Fruit fly (Drosophila melanogaster) whole organism, embryonic: ENCODE results near the gene CG7656.

Experiments used
- Bgb ChIP-seq: fragments of 200-800 bp; sonication (Bioruptor generic); IDR thresholded peaks from 2 replicates; pipeline ENCODE4 v1.3.6; 2022; ENCODE audit warnings: missing biosample characterization, missing genetic modification characterization; ENCODE audit not compliant: partially characterized antibody
- CG10462 ChIP-seq: fragments of 200-800 bp; sonication (Bioruptor generic); optimal IDR thresholded peaks from 2 replicates; lab custom pipeline; 2016; ENCODE audit warnings: missing biosample characterization, missing genetic modification characterization
- CG11247 ChIP-seq: fragments of 200-800 bp; sonication (Bioruptor generic); IDR thresholded peaks from 2 replicates; pipeline ENCODE4 v1.3.6; 2022; ENCODE audit warnings: missing biosample characterization, missing genetic modification characterization
- CG12104 ChIP-seq: fragments of 200-800 bp; sonication (Bioruptor generic); optimal IDR thresholded peaks from 3 replicates; lab custom pipeline; 2016; ENCODE audit warnings: missing biosample characterization, missing genetic modification characterization
- CG13123 ChIP-seq: fragments of 200-800 bp; sonication (Bioruptor generic); optimal IDR thresholded peaks from 2 replicates; lab custom pipeline; 2016; ENCODE audit warnings: missing biosample characterization, missing genetic modification characterization
- CG1529 ChIP-seq: fragments of 200-800 bp; sonication (Bioruptor generic); optimal IDR thresholded peaks from 3 replicates; lab custom pipeline; 2018; ENCODE audit warnings: missing biosample characterization, missing genetic modification characterization
- CG1647 ChIP-seq: fragments of 200-800 bp; sonication (Bioruptor generic); optimal IDR thresholded peaks from 3 replicates; lab custom pipeline; 2016; ENCODE audit warnings: missing biosample characterization, missing genetic modification characterization
- CG16779 ChIP-seq: fragments of 200-800 bp; sonication (Bioruptor generic); IDR thresholded peaks from 2 replicates; pipeline ENCODE4 v1.3.6; 2022; ENCODE audit warnings: missing biosample characterization, missing genetic modification characterization
- CG17359 ChIP-seq: fragments of 200-800 bp; sonication (Bioruptor generic); optimal IDR thresholded peaks from 3 replicates; lab custom pipeline; 2018; ENCODE audit warnings: missing biosample characterization, mild to moderate bottlenecking, missing genetic modification characterization, moderate library complexity
- CG18476 ChIP-seq: fragments of 200-800 bp; sonication (Bioruptor generic); optimal IDR thresholded peaks from 2 replicates; lab custom pipeline; 2016; ENCODE audit warnings: missing biosample characterization, mild to moderate bottlenecking, missing genetic modification characterization
- CG2120 ChIP-seq: fragments of 200-800 bp; sonication (Bioruptor generic); optimal IDR thresholded peaks from 3 replicates; lab custom pipeline; 2016; ENCODE audit warnings: missing biosample characterization, missing genetic modification characterization
- CG2202 ChIP-seq: fragments of 200-800 bp; sonication (Bioruptor generic); optimal IDR thresholded peaks from 2 replicates; lab custom pipeline; 2018; ENCODE audit warnings: missing biosample characterization, mild to moderate bottlenecking, missing genetic modification characterization
- CG31365 ChIP-seq: fragments of 200-800 bp; sonication (Bioruptor generic); optimal IDR thresholded peaks from 2 replicates; lab custom pipeline; 2018; ENCODE audit warnings: missing biosample characterization, mild to moderate bottlenecking, missing genetic modification characterization
- CG3407 ChIP-seq: fragments of 200-800 bp; sonication (Bioruptor generic); optimal IDR thresholded peaks from 2 replicates; lab custom pipeline; 2018; ENCODE audit warnings: missing biosample characterization, mild to moderate bottlenecking, missing genetic modification characterization
- CG5180 ChIP-seq: fragments of 200-800 bp; sonication (Bioruptor generic); optimal IDR thresholded peaks from 3 replicates; lab custom pipeline; 2017; ENCODE audit warnings: missing biosample characterization, missing genetic modification characterization, mild to moderate bottlenecking, moderate library complexity, missing genetic modification reagents
- CG5245 ChIP-seq: fragments of 200-800 bp; sonication (Bioruptor generic); optimal IDR thresholded peaks from 3 replicates; lab custom pipeline; 2016; ENCODE audit warnings: missing biosample characterization, missing genetic modification characterization
- CG6683 ChIP-seq: fragments of 200-800 bp; sonication (Bioruptor generic); optimal IDR thresholded peaks from 2 replicates; lab custom pipeline; 2017; ENCODE audit warnings: missing biosample characterization, mild to moderate bottlenecking, missing genetic modification characterization, missing genetic modification reagents
- CG6689 ChIP-seq: fragments of 200-800 bp; sonication (Bioruptor generic); IDR thresholded peaks from 2 replicates; pipeline ENCODE4 v1.3.6; 2022; ENCODE audit warnings: missing biosample characterization, missing genetic modification characterization
- CG6791 ChIP-seq: fragments of 200-800 bp; sonication (Bioruptor generic); IDR thresholded peaks from 3 replicates; pipeline ENCODE4 v1.3.6; 2022; ENCODE audit warnings: missing biosample characterization, missing genetic modification characterization; ENCODE audit not compliant: partially characterized antibody
- CG6854 ChIP-seq: fragments of 200-800 bp; sonication (Bioruptor generic); optimal IDR thresholded peaks from 3 replicates; lab custom pipeline; 2017; ENCODE audit warnings: missing biosample characterization, mild to moderate bottlenecking, missing genetic modification characterization
- CG8765 ChIP-seq: fragments of 200-800 bp; sonication (Bioruptor generic); IDR thresholded peaks from 2 replicates; pipeline ENCODE4 v1.3.6; 2022; ENCODE audit warnings: missing biosample characterization, missing genetic modification characterization
- CG9876 ChIP-seq: fragments of 200-800 bp; sonication (Bioruptor generic); optimal IDR thresholded peaks from 2 replicates; lab custom pipeline; 2016; ENCODE audit warnings: missing biosample characterization, missing genetic modification characterization
- CHES-1-like ChIP-seq: fragments of 200-800 bp; sonication (Bioruptor generic); optimal IDR thresholded peaks from 2 replicates; lab custom pipeline; 2016; ENCODE audit warnings: missing biosample characterization, missing genetic modification characterization
- Dek ChIP-seq: fragments of 200-800 bp; sonication (Bioruptor generic); optimal IDR thresholded peaks from 3 replicates; lab custom pipeline; 2019; ENCODE audit warnings: missing biosample characterization, mild to moderate bottlenecking, missing genetic modification characterization, moderate library complexity
- Dfd ChIP-seq, 2 experiments: fragments of >200 bp; optimal IDR thresholded peaks; 2 replicates each; lab custom pipeline; 2017; ENCODE audit warnings: missing biosample characterization in 2 of 2, missing genetic modification characterization in 2 of 2
- Dll ChIP-seq: fragments of 200-800 bp; sonication (Bioruptor generic); IDR thresholded peaks from 4 replicates; pipeline ENCODE4 v1.3.6; 2022; ENCODE audit warnings: missing biosample characterization, missing genetic modification characterization; ENCODE audit not compliant: partially characterized antibody
- H15 ChIP-seq: fragments of 200-800 bp; sonication (Bioruptor generic); IDR thresholded peaks from 3 replicates; pipeline ENCODE4 v1.3.6; 2022; ENCODE audit warnings: missing biosample characterization, missing genetic modification characterization
- H2.0 ChIP-seq: fragments of 200-800 bp; sonication (Bioruptor generic); IDR thresholded peaks from 2 replicates; pipeline ENCODE4 v1.3.6; 2022; ENCODE audit warnings: missing biosample characterization, missing genetic modification characterization
- HLH3B ChIP-seq: fragments of 200-800 bp; sonication (Bioruptor generic); IDR thresholded peaks from 2 replicates; pipeline ENCODE4 v1.3.6; 2022; ENCODE audit warnings: missing biosample characterization, missing genetic modification characterization
- HLH54F ChIP-seq: fragments of 200-800 bp; sonication (Bioruptor generic); optimal IDR thresholded peaks from 3 replicates; lab custom pipeline; 2016; ENCODE audit warnings: missing biosample characterization, missing genetic modification characterization
- Hsf ChIP-seq: fragments of 200-800 bp; sonication (Bioruptor generic); optimal IDR thresholded peaks from 3 replicates; lab custom pipeline; 2016; ENCODE audit warnings: missing biosample characterization, missing genetic modification characterization
- MESR4 ChIP-seq: fragments of 200-800 bp; sonication (Bioruptor generic); optimal IDR thresholded peaks from 2 replicates; lab custom pipeline; 2018; ENCODE audit warnings: missing biosample characterization, mild to moderate bottlenecking, missing genetic modification characterization, moderate library complexity
- Mrtf ChIP-seq: fragments of 200-800 bp; sonication (Bioruptor generic); IDR thresholded peaks from 3 replicates; pipeline ENCODE4 v1.3.6; 2022; ENCODE audit warnings: missing biosample characterization, missing genetic modification characterization
- NC2α ChIP-seq: fragments of 200-800 bp; sonication (Bioruptor generic); optimal IDR thresholded peaks from 2 replicates; lab custom pipeline; 2016; ENCODE audit warnings: missing biosample characterization, missing genetic modification characterization
- al ChIP-seq: fragments of 200-800 bp; sonication (Bioruptor generic); IDR thresholded peaks from 2 replicates; pipeline ENCODE4 v1.3.6; 2022; ENCODE audit warnings: missing biosample characterization, missing genetic modification characterization
- bbx ChIP-seq: fragments of 200-800 bp; sonication (Bioruptor generic); IDR thresholded peaks from 2 replicates; pipeline ENCODE4 v1.3.6; 2022; ENCODE audit warnings: missing biosample characterization, missing genetic modification characterization; ENCODE audit not compliant: partially characterized antibody
- fd96Cb ChIP-seq: fragments of 200-800 bp; sonication (Bioruptor generic); optimal IDR thresholded peaks from 2 replicates; lab custom pipeline; 2018; ENCODE audit warnings: missing biosample characterization, mild to moderate bottlenecking, missing genetic modification characterization, moderate library complexity
- gem ChIP-seq: fragments of 200-800 bp; sonication (Bioruptor generic); optimal IDR thresholded peaks from 2 replicates; lab custom pipeline; 2019; ENCODE audit warnings: missing biosample characterization, mild to moderate bottlenecking, missing genetic modification characterization, moderate library complexity
- hbn ChIP-seq: fragments of 200-800 bp; sonication (Bioruptor generic); IDR thresholded peaks from 2 replicates; pipeline ENCODE4 v1.3.6; 2022; ENCODE audit warnings: missing biosample characterization, missing genetic modification characterization; ENCODE audit not compliant: partially characterized antibody
- hkb ChIP-seq, 2 experiments: fragments of 200-800 bp in 1 of 2; fragments of >200 bp in 1 of 2; sonication (Bioruptor generic) in 1 of 2; IDR thresholded peaks in 1 of 2; optimal IDR thresholded peaks in 1 of 2; 2 replicates each; pipeline versions ENCODE4 v1.3.6 to Lab custom; 2017 to 2022; ENCODE audit warnings: missing biosample characterization in 1 of 2, missing genetic modification characterization in 1 of 2
- kah ChIP-seq: fragments of 200-800 bp; sonication (Bioruptor generic); optimal IDR thresholded peaks from 2 replicates; lab custom pipeline; 2018; ENCODE audit warnings: missing biosample characterization, mild to moderate bottlenecking, missing genetic modification characterization
- ro ChIP-seq: fragments of 200-800 bp; sonication (Bioruptor generic); IDR thresholded peaks from 2 replicates; pipeline ENCODE4 v1.3.6; 2022; ENCODE audit warnings: missing biosample characterization, missing genetic modification characterization
- slbo ChIP-seq: fragments of 200-800 bp; sonication (Bioruptor generic); IDR thresholded peaks from 2 replicates; pipeline ENCODE4 v1.3.6; 2022; ENCODE audit warnings: missing biosample characterization, missing genetic modification characterization
- sqz ChIP-seq: fragments of 200-800 bp; sonication (Bioruptor generic); optimal IDR thresholded peaks from 3 replicates; lab custom pipeline; 2018; ENCODE audit warnings: missing biosample characterization, mild to moderate bottlenecking, missing genetic modification characterization
- tio ChIP-seq: fragments of 200-800 bp; sonication (Bioruptor generic); optimal IDR thresholded peaks from 2 replicates; lab custom pipeline; 2017; ENCODE audit warnings: missing biosample characterization, missing genetic modification characterization, inconsistent platforms
- ttk ChIP-seq: fragments of 200-800 bp; sonication (Bioruptor generic); IDR thresholded peaks from 2 replicates; pipeline ENCODE4 v2.1.2; 2022; ENCODE audit warnings: missing biosample characterization, missing genetic modification characterization
- tx ChIP-seq: fragments of 200-800 bp; sonication (Bioruptor generic); optimal IDR thresholded peaks from 2 replicates; lab custom pipeline; 2016; ENCODE audit warnings: missing biosample characterization, missing genetic modification characterization
- wdn ChIP-seq: fragments of 200-800 bp; sonication (Bioruptor generic); IDR thresholded peaks from 2 replicates; pipeline ENCODE4 v1.3.6; 2022; ENCODE audit warnings: missing biosample characterization, missing genetic modification characterization
- zfh1 ChIP-seq: fragments of 200-800 bp; sonication (Bioruptor generic); IDR thresholded peaks from 3 replicates; pipeline ENCODE4 v1.3.6; 2022; ENCODE audit warnings: missing biosample characterization, missing genetic modification characterization

The CG7656 gene

DNA sequence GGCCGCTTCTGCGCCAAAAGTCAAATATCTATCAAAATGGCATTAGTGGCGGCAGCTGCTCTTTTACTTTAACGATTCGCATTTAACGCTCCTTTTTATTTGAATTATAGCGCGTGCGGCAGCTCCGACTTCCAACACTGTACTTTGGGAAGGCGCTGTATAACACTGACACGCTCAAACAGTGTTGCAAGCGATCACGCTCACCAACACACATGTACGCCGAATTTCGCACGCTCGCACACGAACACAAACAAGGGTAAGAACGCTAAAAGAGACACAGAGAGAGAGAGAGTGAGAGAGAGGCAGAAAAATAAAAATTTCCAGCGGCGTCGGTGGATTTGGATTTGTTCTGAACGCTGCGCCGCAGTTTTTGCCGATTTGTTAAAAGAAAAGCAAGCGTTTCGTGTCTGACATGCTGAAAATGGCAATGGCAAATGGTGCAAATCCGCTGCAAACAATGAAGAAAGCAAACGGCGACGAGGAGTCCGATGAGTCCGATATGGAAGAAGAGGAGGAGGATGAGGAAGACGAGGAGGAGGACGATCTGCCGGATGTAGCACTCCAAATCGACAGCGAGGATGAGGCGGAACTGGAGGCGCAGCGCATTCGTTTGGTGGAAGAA is 31.8 kb upstream of the CG7656 start, which contains the start of gene Phs (continued):
- TF ChIP-seq CG12104 (GFP tag; lab: Kevin White, UChicago) (peak; percentile 22), CG17359 (tag; lab: Kevin White, UChicago) (peak; percentile 61), HLH54F (peak; percentile 93), CG2202 (peak; percentile 51), CG3407 (GFP tag; lab: Kevin White, UChicago) (peak; percentile 60), zfh1 (GFP tag; lab: Robert Waterston, UW) (peak; percentile 93), CG2120 (GFP tag; lab: Kevin White, UChicago) (peak; percentile 93), sqz (GFP tag; lab: Kevin White, UChicago) (peak; percentile 38), al (GFP tag; lab: Robert Waterston, UW) (peak; percentile 62), ttk (peak; percentile 73), hbn (GFP tag; lab: Robert Waterston, UW) (peak; percentile 38; the same call in 1 of the 2 replicates), Hsf (peak; percentile 83), CG10462 (GFP tag; lab: Kevin White, UChicago) (peak; percentile 19), CG31365 (tag; lab: Kevin White, UChicago) (peak; percentile 39), H15 (GFP tag; lab: Robert Waterston, UW) (peak; percentile 82), CG6854 (peak; percentile 7), Bgb (peak; percentile 65), gem (tag; lab: Kevin White, UChicago) (peak; percentile 29), CHES-1-like (peak; percentile 91), Dfd (GFP tag; optimal IDR thresholded peaks at IDR 0.05; lab: Kevin White, UChicago) (no peak), Dll (GFP tag; lab: Robert Waterston, UW) (peak; percentile 34; the same call in 1 of the 4 replicates), fd96Cb (tag; lab: Kevin White, UChicago) (peak; percentile 44), hkb (optimal IDR thresholded peaks at IDR 0.05; lab: Kevin White, UChicago) (no peak), hkb (GFP tag; IDR thresholded peaks at IDR 0.05; lab: Robert Waterston, UW) (peak; percentile 54), CG1529 (GFP tag; lab: Kevin White, UChicago) (peak; percentile 19), MESR4 (GFP tag; lab: Kevin White, UChicago) (peak; percentile 57), kah (no peak), bbx (GFP tag; lab: Robert Waterston, UW) (peak; percentile 69), CG9876 (peak; percentile 83), CG16779 (GFP tag; lab: Robert Waterston, UW) (peak; percentile 83), NC2α (GFP tag; lab: Kevin White, UChicago) (peak; percentile 80), HLH3B (GFP tag; lab: Robert Waterston, UW) (peak; percentile 70), tio (GFP tag; lab: Kevin White, UChicago) (peak; percentile 46), CG11247 (GFP tag; lab: Robert Waterston, UW) (peak; percentile 91), CG8765 (GFP tag; lab: Robert Waterston, UW) (no peak), slbo (GFP tag; lab: Robert Waterston, UW) (peak; percentile 94), wdn (GFP tag; lab: Robert Waterston, UW) (peak; percentile 76), Dek (tag; lab: Kevin White, UChicago) (peak; percentile 12), Mrtf (GFP tag; lab: Robert Waterston, UW) (peak; percentile 69), CG18476 (peak; percentile 77), CG1647 (GFP tag; lab: Kevin White, UChicago) (peak; percentile 84), CG6791 (GFP tag; lab: Robert Waterston, UW) (peak; percentile 78), CG5245 (GFP tag; lab: Kevin White, UChicago) (peak; percentile 77), H2.0 (GFP tag; lab: Robert Waterston, UW) (peak; percentile 79), tx (peak; percentile 84), ro (GFP tag; lab: Robert Waterston, UW) (no peak; the same call in 1 of the 2 replicates), CG6683 (GFP tag; lab: Kevin White, UChicago) (peak; percentile 41), CG6689 (GFP tag; lab: Robert Waterston, UW) (0 out of 2 replicates have a peak, but pooled peaks have one; percentile 36), CG13123 (GFP tag; lab: Kevin White, UChicago) (peak; percentile 62), CG5180 (no peak)
